Worm (Caenorhabditis elegans) whole organism, L4 larva: ENCODE data around the gene cubn-1.
A peak's percentile ranks its signal among the peaks of the same experiment; 100 is the strongest.

Source experiments
- F10B5.3 ChIP-seq: sonication (generic microtip); optimal IDR thresholded peaks from 2 replicates; lab custom pipeline; 2016; ENCODE audit warnings: mild to moderate bottlenecking, missing genetic modification characterization, missing compliant biosample characterization
- F26F4.8 ChIP-seq: fragments of 200-800 bp; sonication (Bioruptor generic); conservative IDR thresholded peaks from 2 replicates; pipeline ENCODE4 v1.3.6; 2022; ENCODE audit warnings: missing genetic modification characterization, missing compliant biosample characterization
- F44E2.7 ChIP-seq: fragments of 200-800 bp; sonication (Bioruptor generic); IDR thresholded peaks from 2 replicates; pipeline ENCODE4 v2.1.2; 2022; ENCODE audit warnings: missing genetic modification characterization, missing compliant biosample characterization
- R02D3.7 ChIP-seq: fragments of 150-350 bp; sonication (generic microtip); optimal IDR thresholded peaks from 3 replicates; lab custom pipeline; 2014; ENCODE audit warnings: missing biosample characterization, missing genetic modification characterization
- arid-1 ChIP-seq: fragments of 200-800 bp; sonication (Bioruptor generic); conservative IDR thresholded peaks from 2 replicates; pipeline ENCODE4 v1.3.6; 2022; ENCODE audit warnings: missing genetic modification reagents, missing genetic modification characterization, missing compliant biosample characterization
- ceh-20 ChIP-seq: fragments of 200-800 bp; sonication (Bioruptor generic); IDR thresholded peaks from 2 replicates; pipeline ENCODE4 v1.3.6; 2022; ENCODE audit warnings: missing genetic modification reagents, missing genetic modification characterization, missing compliant biosample characterization
- ceh-28 ChIP-seq: fragments of 150-350 bp; optimal IDR thresholded peaks from 2 replicates; lab custom pipeline; 2014; ENCODE audit warnings: missing biosample characterization, missing genetic modification reagents, missing genetic modification characterization
- ceh-32 ChIP-seq: sonication (generic microtip); optimal IDR thresholded peaks from 2 replicates; lab custom pipeline; 2016; ENCODE audit warnings: mild to moderate bottlenecking, missing genetic modification characterization, missing compliant biosample characterization; ENCODE audit not compliant: poor library complexity
- dmd-8 ChIP-seq: fragments of 200-800 bp; sonication (Bioruptor generic); IDR thresholded peaks from 2 replicates; pipeline ENCODE4 v1.3.6; 2022; ENCODE audit warnings: missing genetic modification characterization, missing compliant biosample characterization
- fkh-10 ChIP-seq: fragments of 150-350 bp; optimal IDR thresholded peaks from 2 replicates; lab custom pipeline; 2014; ENCODE audit warnings: missing biosample characterization, missing genetic modification reagents, missing genetic modification characterization
- fos-1 ChIP-seq: fragments of 150-350 bp; optimal IDR thresholded peaks from 2 replicates; lab custom pipeline; 2014; ENCODE audit warnings: missing biosample characterization, missing genetic modification characterization
- hlh-11 ChIP-seq: fragments of 200-800 bp; sonication (Bioruptor generic); optimal IDR thresholded peaks from 2 replicates; lab custom pipeline; 2018; ENCODE audit warnings: mild to moderate bottlenecking, missing genetic modification characterization, missing compliant biosample characterization
- hlh-30 ChIP-seq: sonication (generic microtip); optimal IDR thresholded peaks from 2 replicates; lab custom pipeline; 2017; ENCODE audit warnings: antibody characterized with exemption, mild to moderate bottlenecking, missing genetic modification characterization, missing compliant biosample characterization; ENCODE audit not compliant: insufficient read depth
- lin-1 ChIP-seq: fragments of 200-800 bp; sonication (Bioruptor generic); IDR thresholded peaks from 2 replicates; pipeline ENCODE4 v1.3.6; 2022; ENCODE audit warnings: missing genetic modification reagents, missing genetic modification characterization, missing compliant biosample characterization
- lin-29 ChIP-seq: fragments of 200-800 bp; sonication (Bioruptor generic); IDR thresholded peaks from 2 replicates; pipeline ENCODE4 v1.3.6; 2022; ENCODE audit warnings: missing genetic modification reagents, missing genetic modification characterization, missing compliant biosample characterization
- lin-38 ChIP-seq: fragments of 200-800 bp; sonication (Bioruptor generic); IDR thresholded peaks from 2 replicates; pipeline ENCODE4 v1.3.6; 2022; ENCODE audit warnings: missing genetic modification reagents, missing genetic modification characterization, missing compliant biosample characterization
- lsy-2 ChIP-seq, 2 experiments: fragments of 150-350 bp in 1 of 2; sonication (generic microtip) in 1 of 2; optimal IDR thresholded peaks; 2 replicates each; lab custom pipeline; 2014 to 2017; ENCODE audit warnings: missing biosample characterization in 2 of 2, missing genetic modification characterization in 2 of 2
- mdt-29 ChIP-seq: fragments of 200-800 bp; sonication (Bioruptor generic); IDR thresholded peaks from 2 replicates; pipeline ENCODE4 v1.3.6; 2022; ENCODE audit warnings: missing genetic modification reagents, missing genetic modification characterization, missing compliant biosample characterization
- mep-1 ChIP-seq: fragments of 150-350 bp; sonication (generic microtip); optimal IDR thresholded peaks from 3 replicates; lab custom pipeline; 2014; ENCODE audit warnings: missing biosample characterization, missing genetic modification characterization
- nhr-11 ChIP-seq: fragments of 150-350 bp; optimal IDR thresholded peaks from 2 replicates; lab custom pipeline; 2014; ENCODE audit warnings: missing biosample characterization, missing genetic modification characterization
- nhr-6 ChIP-seq: fragments of 150-350 bp; optimal IDR thresholded peaks from 2 replicates; lab custom pipeline; 2014; ENCODE audit warnings: missing biosample characterization, missing genetic modification characterization
- nhr-77 ChIP-seq: fragments of 150-350 bp; optimal IDR thresholded peaks from 2 replicates; lab custom pipeline; 2014; ENCODE audit warnings: missing biosample characterization, missing genetic modification characterization
- saeg-2 ChIP-seq: fragments of 200-800 bp; sonication (Bioruptor generic); IDR thresholded peaks from 2 replicates; pipeline ENCODE4 v1.3.6; 2022; ENCODE audit warnings: missing genetic modification reagents, missing genetic modification characterization, missing compliant biosample characterization
- set-16 ChIP-seq: fragments of 200-800 bp; sonication (Bioruptor generic); IDR thresholded peaks from 2 replicates; pipeline ENCODE4 v1.3.6; 2022; ENCODE audit warnings: missing genetic modification reagents, missing genetic modification characterization, missing compliant biosample characterization
- skn-1 ChIP-seq: fragments of 150-350 bp; optimal IDR thresholded peaks from 2 replicates; lab custom pipeline; 2014; ENCODE audit warnings: missing biosample characterization, missing genetic modification characterization
- snpc-1.2 ChIP-seq: fragments of 200-800 bp; sonication (Bioruptor generic); IDR thresholded peaks from 2 replicates; pipeline ENCODE4 v1.3.6; 2022; ENCODE audit warnings: missing genetic modification reagents, missing genetic modification characterization, missing compliant biosample characterization
- spr-3 ChIP-seq: fragments of 200-800 bp; sonication (Bioruptor generic); optimal IDR thresholded peaks from 2 replicates; lab custom pipeline; 2018; ENCODE audit warnings: mild to moderate bottlenecking, missing genetic modification characterization, missing compliant biosample characterization
- tag-97 ChIP-seq: fragments of 200-800 bp; sonication (Bioruptor generic); IDR thresholded peaks from 2 replicates; pipeline ENCODE4 v1.3.6; 2022; ENCODE audit warnings: missing genetic modification characterization, missing compliant biosample characterization
- tra-1 ChIP-seq: fragments of 200-800 bp; sonication (Bioruptor generic); IDR thresholded peaks from 2 replicates; pipeline ENCODE4 v1.3.6; 2022; ENCODE audit warnings: missing genetic modification reagents, missing genetic modification characterization, missing compliant biosample characterization
- unc-130 ChIP-seq: sonication (generic microtip); optimal IDR thresholded peaks from 2 replicates; lab custom pipeline; 2016; ENCODE audit warnings: missing genetic modification reagents, missing genetic modification characterization, missing compliant biosample characterization
- unc-39 ChIP-seq: sonication (generic microtip); optimal IDR thresholded peaks from 2 replicates; lab custom pipeline; 2017; ENCODE audit warnings: missing biosample characterization, missing genetic modification characterization
- unc-62 ChIP-seq, 3 experiments: fragments of 150-350 bp in 1 of 3; sonication (generic microtip); optimal IDR thresholded peaks in 2 of 3; peaks in 1 of 3; 1 replicate in 1 of 3; 2 replicates in 2 of 3; lab custom pipeline; 2014 to 2017; ENCODE audit warnings: missing biosample characterization in 3 of 3, missing genetic modification characterization in 3 of 3, missing genetic modification reagents in 3 of 3, missing genotype in 1 of 3
- ztf-7 ChIP-seq: fragments of 150-350 bp; optimal IDR thresholded peaks from 2 replicates; lab custom pipeline; 2014; ENCODE audit warnings: missing biosample characterization, missing genetic modification characterization

cubn-1 gene

ce11 chrV:12660280-12660818 lies 49.2 kb downstream of the cubn-1 start, which contains the start of gene his-74:
Gene his-74 (minus strand): TSS chrV:12660330.
- TF ChIP-seq F44E2.7 (no peak), lsy-2 (tag; optimal IDR thresholded peaks at IDR 0.05; lab: Kevin White, UChicago) (peak in 1 of 2 experiments; percentile 40), unc-130 (GFP tag; lab: Kevin White, UChicago) (peak; percentile 10)

ce11 chrV:12661619-12662018 lies 50.5 kb downstream of the cubn-1 start, which contains the start of gene W05B10.3:
Gene W05B10.3 (minus strand): TSS chrV:12661719.
- TF ChIP-seq F10B5.3 (tag; lab: Kevin White, UChicago) (no peak), unc-62 (GFP tag; optimal IDR thresholded peaks at IDR 0.05 in 1 of 2; lab: Kevin White, UChicago) (peak in 1 of 2 experiments; percentile 79), unc-62 (tag; optimal IDR thresholded peaks at IDR 0.05; lab: Kevin White, UChicago) (no peak)

DNA sequence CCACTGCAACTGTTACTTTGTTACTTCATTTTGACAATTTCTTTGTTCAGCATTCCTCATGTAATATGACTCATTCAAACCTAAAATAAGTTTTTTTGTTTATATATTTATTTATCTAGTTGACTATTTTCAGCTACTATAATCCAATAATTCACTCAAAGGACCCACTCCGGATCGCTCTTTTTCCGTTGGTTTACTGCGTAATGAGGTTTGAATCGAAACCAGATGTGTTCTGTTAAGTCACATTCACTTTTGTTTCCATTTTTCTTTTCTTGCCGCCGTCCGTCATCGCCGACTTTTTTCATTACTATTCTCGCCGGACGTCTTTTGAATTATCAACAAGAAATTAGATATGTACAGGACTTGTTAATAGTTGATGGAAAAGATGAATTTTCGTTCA lies 52.3 kb downstream of the cubn-1 start:
- TF ChIP-seq saeg-2 = no peak
- no peak for TF ChIP-seq lin-29 (GFP tag; lab: Robert Waterston, UW)
- no peak for TF ChIP-seq dmd-8 (GFP tag; lab: Robert Waterston, UW)
- no peak for TF ChIP-seq F10B5.3 (tag; lab: Kevin White, UChicago)
- no peak for TF ChIP-seq spr-3 (GFP tag; lab: Kevin White, UChicago)
- TF ChIP-seq hlh-30 (tag; lab: Kevin White, UChicago) = no peak
- TF ChIP-seq tra-1 (GFP tag; lab: Robert Waterston, UW) = no peak
- no peak for TF ChIP-seq snpc-1.2 (GFP tag; lab: Robert Waterston, UW)
- TF ChIP-seq mdt-29 = no peak
- TF ChIP-seq F26F4.8 (GFP tag; lab: Robert Waterston, UW) = no peak
- no peak for TF ChIP-seq ztf-7 (tag; lab: Kevin White, UChicago)
- TF ChIP-seq arid-1 = no peak
- TF ChIP-seq unc-39 (tag; lab: Kevin White, UChicago) = no peak
- TF ChIP-seq skn-1 (tag; lab: Kevin White, UChicago) = no peak
- TF ChIP-seq ceh-28 (tag; lab: Kevin White, UChicago) = no peak
- TF ChIP-seq set-16 (GFP tag; lab: Robert Waterston, UW) = no peak
- TF ChIP-seq nhr-11 = no peak

DNA sequence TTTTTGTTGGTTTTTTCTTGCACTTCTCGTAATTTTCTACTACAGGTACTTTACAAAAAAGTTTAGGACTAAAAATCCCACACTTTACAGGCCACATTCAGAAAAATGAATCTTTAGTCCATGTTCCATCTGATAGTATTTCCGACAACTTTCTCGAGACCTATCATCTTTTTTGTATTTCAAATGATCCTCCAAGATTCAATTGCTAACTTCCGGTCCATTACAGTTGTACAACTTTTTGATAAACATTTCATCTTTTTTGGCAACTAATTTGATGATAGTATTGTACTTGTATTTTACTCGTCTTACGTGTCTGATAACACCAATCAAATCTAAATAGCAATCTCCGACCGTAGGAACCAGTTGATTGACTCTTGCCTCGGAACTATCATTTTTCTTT lies 56.3 kb downstream of the cubn-1 start:
- TF ChIP-seq unc-62 (GFP tag; optimal IDR thresholded peaks at IDR 0.05 in 1 of 2; lab: Kevin White, UChicago) (peak in 1 of 2 experiments; percentile 28), unc-62 (tag; optimal IDR thresholded peaks at IDR 0.05; lab: Kevin White, UChicago) (no peak), tag-97 (GFP tag; lab: Robert Waterston, UW) (no peak)
- TF ChIP-seq, all 104 proteins: peak for 1

ce11 chrV:12667926-12668325 lies 56.8 kb downstream of the cubn-1 start, which contains the start of gene W05B10.4:
Gene W05B10.4 (plus strand): TSS chrV:12668226.
- no peak for TF ChIP-seq nhr-77 (tag; lab: Kevin White, UChicago)
- TF ChIP-seq, all 104 proteins: peak for 0

DNA sequence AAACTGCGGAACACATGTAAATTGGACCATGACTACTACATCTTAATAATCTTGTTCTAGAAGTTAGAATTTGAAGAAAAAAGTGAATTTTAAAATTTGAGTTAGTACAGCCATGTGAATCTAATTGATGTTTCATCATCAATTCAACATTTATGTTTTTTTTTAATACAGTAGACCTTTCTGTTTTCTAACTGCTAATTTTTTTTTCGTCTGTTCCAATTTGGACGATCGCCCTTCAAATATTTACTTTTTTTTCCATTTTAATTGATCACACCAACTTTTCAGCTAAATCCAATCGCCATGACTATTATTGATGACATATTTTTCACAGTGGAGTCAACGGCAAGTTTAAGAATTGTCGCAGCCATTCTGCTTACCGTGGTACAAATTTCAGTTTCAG lies 59.5 kb downstream of the cubn-1 start, which contains the start of gene srx-116:
TSS of gene srx-116 (plus strand) at position 301 of the 400 bp plus-strand sequence.
- no peak for TF ChIP-seq nhr-6 (tag; lab: Kevin White, UChicago)
- no peak for TF ChIP-seq lin-1 (GFP tag; lab: Robert Waterston, UW)
- TF ChIP-seq lin-38 (GFP tag; lab: Robert Waterston, UW) = no peak
- TF ChIP-seq snpc-1.2 (GFP tag; lab: Robert Waterston, UW) = no peak
- no peak for TF ChIP-seq F10B5.3 (tag; lab: Kevin White, UChicago)
- TF ChIP-seq mep-1 (tag; lab: Kevin White, UChicago) = no peak
- no peak for TF ChIP-seq F26F4.8 (GFP tag; lab: Robert Waterston, UW)
- TF ChIP-seq R02D3.7 (tag; lab: Kevin White, UChicago) = no peak
- TF ChIP-seq ceh-20 (GFP tag; lab: Robert Waterston, UW) = no peak
- TF ChIP-seq ceh-32 (tag; lab: Kevin White, UChicago) = no peak
- TF ChIP-seq fkh-10 (GFP tag; lab: Kevin White, UChicago) = no peak
- no peak for TF ChIP-seq fos-1
- no peak for TF ChIP-seq hlh-11 (tag; lab: Kevin White, UChicago)
